Worm (Caenorhabditis elegans): Measurements from ENCODE around the gene dmd-7.

DNA sequence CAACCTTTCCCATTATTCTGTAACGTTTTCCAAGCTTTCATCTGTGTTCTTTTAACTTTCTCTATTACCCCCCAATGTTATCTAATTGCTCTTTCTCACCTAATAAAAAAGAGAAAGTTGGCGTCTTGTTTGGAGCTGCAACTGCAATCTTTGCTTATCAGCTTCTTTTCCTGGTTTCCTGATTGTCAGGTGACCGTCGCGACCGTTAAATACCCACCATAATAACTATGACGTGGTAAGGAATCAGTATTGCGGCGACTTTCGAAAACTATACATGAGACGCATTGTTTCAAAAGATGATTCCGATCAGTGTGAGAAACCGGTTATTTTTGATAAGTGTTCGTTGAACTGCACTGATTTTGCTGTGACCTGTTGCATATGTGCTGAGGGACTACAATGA is 28.5 kb downstream of the dmd-7 start:
- TF ChIP-seq him-1 (tag; optimal IDR thresholded peaks at IDR 0.05) (no peak), dao-5 (tag; optimal IDR thresholded peaks at IDR 0.05) (no peak)
